Worm (Caenorhabditis elegans): ENCODE data around the gene Y73B6BL.27.
"Not testable (repeated sequence)": the region's sequence is repeated elsewhere in the genome, so short reads cannot be mapped to it uniquely, and the experiment has no call there.

ce11 chrIV:6423381-6423780 is 49.7 kb downstream of the Y73B6BL.27 start:
- TF ChIP-seq snpc-4 (GFP tag; optimal IDR thresholded peaks at IDR 0.05) (peak; percentile 26), snpc-4 (tag; optimal IDR thresholded peaks at IDR 0.05) (peak in 1 of 4 experiments; percentile 71), ceh-58 (GFP tag; IDR thresholded peaks at IDR 0.05) (peak; percentile 55; the same call in 1 of the 2 replicates), madf-3 (GFP tag; IDR thresholded peaks at IDR 0.05) (peak; percentile 88), rcor-1 (GFP tag; IDR thresholded peaks at IDR 0.05) (peak; percentile 65; the same call in 1 of the 2 replicates)
- not testable (repeated sequence) for TF ChIP-seq K12H6.12 (tag; optimal IDR thresholded peaks at IDR 0.05); pha-4 (tag; optimal IDR thresholded peaks at IDR 0.05); T26A5.8 (tag; optimal IDR thresholded peaks at IDR 0.05); ZK185.1 (tag; optimal IDR thresholded peaks at IDR 0.05; ENCODE audit: poor library complexity, severe bottlenecking); sdz-38 (tag; optimal IDR thresholded peaks at IDR 0.05); die-1 (tag; optimal IDR thresholded peaks at IDR 0.05); tbx-9 (tag; optimal IDR thresholded peaks at IDR 0.05; ENCODE audit: borderline replicate concordance); ceh-100 (GFP tag; IDR thresholded peaks at IDR 0.05)

Data from whole organism, young adult.